Worm (Caenorhabditis elegans): ENCODE results near the gene C31E10.5.
"Not testable (repeated sequence)": the region's sequence is repeated elsewhere in the genome, so short reads cannot be mapped to it uniquely, and the experiment has no call there.

- not testable (repeated sequence) for TF ChIP-seq ceh-16 (tag; optimal IDR thresholded peaks at IDR 0.05); ama-1 (optimal IDR thresholded peaks at IDR 0.05); ceh-9 (tag; optimal IDR thresholded peaks at IDR 0.05)
Observed at ce11 chrX:13980417-13980816, 15.2 kb downstream of the C31E10.5 start, which contains the start of gene arrd-24.

All from whole organism, L3 larva.